Fruit fly (Drosophila melanogaster) whole organism, pupa: ENCODE data around the gene DEF8.

Experiments used
- CG10348 ChIP-seq: fragments of 200-800 bp; sonication (Bioruptor generic); IDR thresholded peaks from 2 replicates; pipeline ENCODE4 v1.3.6; 2022; ENCODE audit warnings: missing biosample characterization, missing genetic modification characterization
- CG12605 ChIP-seq: fragments of 200-800 bp; sonication (Bioruptor generic); IDR thresholded peaks from 2 replicates; pipeline ENCODE4 v1.3.6; 2022; ENCODE audit warnings: missing biosample characterization, missing genetic modification characterization
- CG13204 ChIP-seq: fragments of 200-800 bp; sonication (Bioruptor generic); optimal IDR thresholded peaks from 2 replicates; lab custom pipeline; 2018; ENCODE audit warnings: missing biosample characterization, mild to moderate bottlenecking, missing genetic modification characterization, moderate library complexity
- CG14655 ChIP-seq: fragments of 200-800 bp; sonication (Bioruptor generic); optimal IDR thresholded peaks from 3 replicates; lab custom pipeline; 2017; ENCODE audit warnings: mild to moderate bottlenecking, missing biosample characterization, missing genetic modification reagents, missing genetic modification characterization
- CG15710 ChIP-seq: fragments of 200-800 bp; sonication (Bioruptor generic); optimal IDR thresholded peaks from 2 replicates; lab custom pipeline; 2018; ENCODE audit warnings: missing biosample characterization, mild to moderate bottlenecking, missing genetic modification characterization, moderate library complexity
- CG17806 ChIP-seq: fragments of 200-800 bp; sonication (Bioruptor generic); optimal IDR thresholded peaks from 2 replicates; lab custom pipeline; 2018; ENCODE audit warnings: missing biosample characterization, mild to moderate bottlenecking, missing genetic modification characterization, moderate library complexity
- CG32121 ChIP-seq: fragments of 200-800 bp; sonication (Bioruptor generic); IDR thresholded peaks from 2 replicates; pipeline ENCODE4 v1.3.6; 2022; ENCODE audit warnings: missing biosample characterization, missing genetic modification characterization
- CG34367 ChIP-seq: fragments of 200-800 bp; sonication (Bioruptor generic); optimal IDR thresholded peaks from 2 replicates; lab custom pipeline; 2018; ENCODE audit warnings: missing biosample characterization, mild to moderate bottlenecking, missing genetic modification characterization
- CG4496 ChIP-seq: fragments of 200-800 bp; sonication (Bioruptor generic); IDR thresholded peaks from 3 replicates; pipeline ENCODE4 v1.3.6; 2022; ENCODE audit warnings: missing biosample characterization, missing genetic modification characterization
- CG8159 ChIP-seq: fragments of 200-800 bp; sonication (Bioruptor generic); optimal IDR thresholded peaks from 3 replicates; lab custom pipeline; 2018; ENCODE audit warnings: missing biosample characterization, mild to moderate bottlenecking, missing genetic modification characterization, moderate library complexity
- CG8301 ChIP-seq: fragments of 200-800 bp; sonication (Bioruptor generic); optimal IDR thresholded peaks from 2 replicates; lab custom pipeline; 2018; ENCODE audit warnings: missing biosample characterization, mild to moderate bottlenecking, missing genetic modification characterization
- CG9948 ChIP-seq: fragments of 200-800 bp; sonication (Bioruptor generic); optimal IDR thresholded peaks from 2 replicates; lab custom pipeline; 2018; ENCODE audit warnings: missing biosample characterization, mild to moderate bottlenecking, missing genetic modification characterization, moderate library complexity
- D1 ChIP-seq: fragments of 200-800 bp; sonication (Bioruptor generic); optimal IDR thresholded peaks from 2 replicates; lab custom pipeline; 2018; ENCODE audit warnings: missing biosample characterization, mild to moderate bottlenecking, missing genetic modification characterization, moderate library complexity
- EcR ChIP-seq: fragments of 200-800 bp; sonication (Bioruptor generic); optimal IDR thresholded peaks from 3 replicates; lab custom pipeline; 2019; ENCODE audit warnings: missing biosample characterization, missing genetic modification characterization, mild to moderate bottlenecking, moderate library complexity, missing genetic modification reagents
- Ets98B ChIP-seq: fragments of 200-800 bp; sonication (Bioruptor generic); IDR thresholded peaks from 2 replicates; pipeline ENCODE4 v1.3.6; 2022; ENCODE audit warnings: missing biosample characterization, missing genetic modification characterization
- Pif1A ChIP-seq: fragments of 200-800 bp; sonication (Bioruptor generic); optimal IDR thresholded peaks from 3 replicates; lab custom pipeline; 2016; ENCODE audit warnings: missing biosample characterization, missing genetic modification characterization
- Pif1B ChIP-seq: fragments of 200-800 bp; sonication (Bioruptor generic); optimal IDR thresholded peaks from 3 replicates; lab custom pipeline; 2016; ENCODE audit warnings: missing biosample characterization, missing genetic modification characterization
- Snoo ChIP-seq: fragments of 200-800 bp; sonication (Bioruptor generic); optimal IDR thresholded peaks from 3 replicates; lab custom pipeline; 2017; ENCODE audit warnings: missing biosample characterization, mild to moderate bottlenecking, missing genetic modification characterization, inconsistent platforms
- fd96Ca ChIP-seq: fragments of 200-800 bp; sonication (Bioruptor generic); IDR thresholded peaks from 3 replicates; pipeline ENCODE4 v1.3.6; 2022; ENCODE audit warnings: missing biosample characterization, missing genetic modification characterization
- gl ChIP-seq: fragments of 200-800 bp; sonication (Bioruptor generic); optimal IDR thresholded peaks from 2 replicates; lab custom pipeline; 2018; ENCODE audit warnings: missing biosample characterization, mild to moderate bottlenecking, missing genetic modification characterization
- rn ChIP-seq: fragments of 200-800 bp; sonication (Bioruptor generic); IDR thresholded peaks from 2 replicates; pipeline ENCODE4 v1.3.6; 2022; ENCODE audit warnings: missing biosample characterization, missing genetic modification characterization

The DEF8 gene

DNA sequence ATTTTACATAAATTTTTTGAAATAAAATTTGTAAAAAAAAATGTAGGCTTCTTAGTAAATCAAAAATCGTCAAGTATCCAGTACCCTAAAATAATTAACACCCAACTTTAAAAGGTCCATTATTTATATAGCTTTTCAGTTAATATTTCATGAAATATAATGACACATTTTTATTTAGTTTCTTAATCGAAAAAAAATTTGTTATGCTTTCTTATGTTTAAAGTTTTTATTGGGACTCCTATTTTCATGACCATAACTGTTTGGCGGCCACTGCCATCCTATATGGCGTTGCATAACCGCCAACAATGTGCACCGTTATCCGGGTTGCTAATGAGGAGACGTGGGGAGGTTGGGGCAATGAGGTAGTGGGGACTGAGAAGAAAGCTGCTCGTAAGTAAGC is 23.4 kb upstream of the DEF8 start:
- TF ChIP-seq CG8301 (no peak), CG8159 (peak; percentile 37), CG17806 (tag; lab: Kevin White, UChicago) (no peak), CG14655 (peak; percentile 56)

DNA sequence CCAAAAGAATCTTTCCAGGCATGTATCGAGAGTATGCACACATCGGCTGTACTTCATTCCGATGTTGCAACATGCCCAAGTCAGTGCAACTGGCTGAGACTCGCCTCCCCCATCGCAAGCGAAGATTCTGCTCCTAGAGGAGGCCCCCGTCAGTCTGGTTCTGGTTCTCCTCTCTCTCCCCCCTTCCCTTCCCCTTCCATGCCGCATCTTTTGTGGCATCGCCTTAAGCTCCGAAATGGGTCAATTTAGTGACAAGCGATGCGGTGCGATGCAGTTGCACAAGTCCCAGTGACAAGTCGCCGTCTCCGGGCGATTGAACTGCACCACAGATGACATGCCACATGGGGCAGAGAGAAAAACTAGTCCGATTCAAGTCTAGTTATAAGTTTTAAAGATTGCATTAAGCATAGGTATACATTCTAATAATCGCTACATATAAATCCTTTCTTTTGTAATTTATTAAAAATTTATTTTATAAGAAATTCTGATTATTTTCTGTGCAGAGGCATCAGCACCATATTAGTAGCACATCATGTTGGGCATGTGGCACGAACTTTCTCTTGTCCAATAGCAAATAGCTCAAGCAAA is 22.8 kb upstream of the DEF8 start:
- no peak for TF ChIP-seq D1 (tag; lab: Kevin White, UChicago)
- TF ChIP-seq gl: no peak
- TF ChIP-seq CG12605 (GFP tag; lab: Robert Waterston, UW): no peak
- TF ChIP-seq CG34367: no peak
- TF ChIP-seq CG15710 (tag; lab: Kevin White, UChicago): peak; percentile 31
- TF ChIP-seq CG32121: peak; percentile 62
- TF ChIP-seq rn: no peak
- TF ChIP-seq CG17806 (tag; lab: Kevin White, UChicago): peak; percentile 40
- no peak for TF ChIP-seq Snoo
- no peak for TF ChIP-seq CG8159
- TF ChIP-seq CG10348 (GFP tag; lab: Robert Waterston, UW): no peak
- TF ChIP-seq CG14655: peak; percentile 73
- peak; percentile 53; the same call in 2 of the 3 replicates for TF ChIP-seq fd96Ca (GFP tag; lab: Robert Waterston, UW)
- peak; percentile 10; the same call in 1 of the 3 replicates for TF ChIP-seq CG4496 (GFP tag; lab: Robert Waterston, UW)
- TF ChIP-seq CG8301: peak; percentile 61
- TF ChIP-seq Pif1B (GFP tag; lab: Kevin White, UChicago): peak; percentile 16
- peak; percentile 23 for TF ChIP-seq CG9948 (tag; lab: Kevin White, UChicago)
- TF ChIP-seq EcR: peak; percentile 68
- TF ChIP-seq Pif1A (GFP tag; lab: Kevin White, UChicago): peak; percentile 42
- peak; percentile 49 for TF ChIP-seq CG13204
- TF ChIP-seq Ets98B: no peak; the same call in 1 of the 2 replicates

DNA sequence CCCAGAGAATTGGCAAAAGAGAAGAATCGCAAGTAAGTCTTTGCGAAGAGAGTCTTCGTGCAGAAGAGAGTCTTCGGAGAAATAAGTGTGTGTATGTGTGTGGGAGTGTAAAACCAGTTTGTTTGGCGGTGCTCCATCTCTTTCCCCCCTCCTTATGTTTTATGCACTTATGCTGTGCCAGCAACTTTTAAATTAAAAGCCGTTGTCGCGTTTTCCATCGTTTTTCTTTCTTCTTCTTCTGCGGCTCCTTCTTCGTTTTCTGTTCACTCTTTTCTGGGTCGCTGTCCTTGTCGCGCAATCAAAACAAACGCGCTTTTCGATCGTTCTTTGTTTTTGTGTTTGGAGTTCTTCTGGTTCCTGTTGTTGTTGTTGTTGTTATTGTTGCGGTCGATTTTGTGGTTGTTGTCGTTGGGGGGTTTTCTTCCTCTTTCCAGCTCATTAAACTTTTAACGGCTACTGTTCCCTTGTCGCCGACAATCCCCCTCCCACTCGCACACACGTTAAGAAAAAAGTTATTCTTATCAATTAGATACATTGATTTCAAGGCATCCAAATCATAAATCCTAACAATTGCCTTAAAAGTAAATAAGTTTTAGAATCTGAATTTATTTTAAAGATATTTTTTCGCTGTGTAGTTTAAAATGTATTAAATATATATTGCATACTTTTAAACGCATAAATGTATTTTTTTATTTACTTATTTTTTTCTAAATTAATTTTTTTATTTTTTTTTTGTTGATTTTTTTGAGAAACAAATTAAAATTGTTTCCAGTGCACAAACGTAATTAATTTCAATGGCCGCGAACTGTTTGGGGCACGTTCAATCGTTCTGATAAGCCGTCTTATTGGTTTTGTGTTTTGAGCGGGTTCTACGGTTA is 20.6 kb upstream of the DEF8 start:
- TF ChIP-seq D1 (tag; lab: Kevin White, UChicago): peak; percentile 92
- TF ChIP-seq fd96Ca (GFP tag; lab: Robert Waterston, UW): no peak
- peak; percentile 86 for TF ChIP-seq CG15710 (tag; lab: Kevin White, UChicago)
- TF ChIP-seq CG9948 (tag; lab: Kevin White, UChicago): peak; percentile 91
- peak; percentile 65 for TF ChIP-seq CG8301
- TF ChIP-seq CG13204: peak; percentile 36
- TF ChIP-seq EcR: peak; percentile 96
- peak; percentile 64 for TF ChIP-seq Pif1B (GFP tag; lab: Kevin White, UChicago)
- TF ChIP-seq Pif1A (GFP tag; lab: Kevin White, UChicago): peak; percentile 61
- no peak; the same call in 1 of the 2 replicates for TF ChIP-seq Ets98B
- peak; percentile 84 for TF ChIP-seq CG17806 (tag; lab: Kevin White, UChicago)
- no peak for TF ChIP-seq CG32121
- peak; percentile 81 for TF ChIP-seq CG14655
- TF ChIP-seq CG10348 (GFP tag; lab: Robert Waterston, UW): no peak
- peak; percentile 60; the same call in 1 of the 2 replicates for TF ChIP-seq rn
- peak; percentile 44; the same call in 1 of the 2 replicates for TF ChIP-seq CG12605 (GFP tag; lab: Robert Waterston, UW)
- peak; percentile 85 for TF ChIP-seq Snoo
- TF ChIP-seq CG4496 (GFP tag; lab: Robert Waterston, UW): no peak
- no peak for TF ChIP-seq gl
- peak; percentile 77 for TF ChIP-seq CG34367
- TF ChIP-seq CG8159: peak; percentile 90

DNA sequence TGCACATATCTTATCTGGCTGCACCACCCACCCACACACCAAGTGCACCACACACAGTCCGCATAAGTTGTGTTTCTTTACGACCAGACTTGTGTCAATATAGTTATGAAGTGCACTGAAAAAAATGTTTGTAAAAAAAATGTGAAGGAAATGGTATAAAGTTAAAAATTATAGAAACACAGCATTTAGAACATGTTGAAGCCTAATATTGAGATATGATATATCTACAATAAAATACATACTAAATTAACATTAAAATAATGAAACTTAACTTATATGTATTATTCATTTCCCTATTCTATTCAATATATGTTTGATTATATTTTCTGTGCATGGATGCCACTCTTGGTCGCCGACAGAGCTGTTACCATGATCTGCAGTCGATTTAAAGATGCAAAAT is 19.0 kb upstream of the DEF8 start:
- TF ChIP-seq fd96Ca (GFP tag; lab: Robert Waterston, UW): no peak
- peak; percentile 39 for TF ChIP-seq CG15710 (tag; lab: Kevin White, UChicago)
- no peak for TF ChIP-seq CG4496 (GFP tag; lab: Robert Waterston, UW)
- TF ChIP-seq Ets98B: no peak
- TF ChIP-seq EcR: no peak
- TF ChIP-seq CG12605 (GFP tag; lab: Robert Waterston, UW): no peak
- TF ChIP-seq CG34367: no peak
- TF ChIP-seq CG32121: no peak
- peak; percentile 47 for TF ChIP-seq CG17806 (tag; lab: Kevin White, UChicago)
- no peak for TF ChIP-seq Snoo
- TF ChIP-seq CG8301: peak; percentile 38
- TF ChIP-seq CG10348 (GFP tag; lab: Robert Waterston, UW): no peak
- TF ChIP-seq CG8159: peak; percentile 73
- peak; percentile 59 for TF ChIP-seq CG14655
- no peak for TF ChIP-seq Pif1B (GFP tag; lab: Kevin White, UChicago)
- peak; percentile 55 for TF ChIP-seq CG9948 (tag; lab: Kevin White, UChicago)
- no peak for TF ChIP-seq gl
- TF ChIP-seq D1 (tag; lab: Kevin White, UChicago): no peak
- no peak for TF ChIP-seq Pif1A (GFP tag; lab: Kevin White, UChicago)
- no peak for TF ChIP-seq rn
- TF ChIP-seq CG13204: no peak
- TF ChIP-seq, all 21 proteins: peak for 6

DNA sequence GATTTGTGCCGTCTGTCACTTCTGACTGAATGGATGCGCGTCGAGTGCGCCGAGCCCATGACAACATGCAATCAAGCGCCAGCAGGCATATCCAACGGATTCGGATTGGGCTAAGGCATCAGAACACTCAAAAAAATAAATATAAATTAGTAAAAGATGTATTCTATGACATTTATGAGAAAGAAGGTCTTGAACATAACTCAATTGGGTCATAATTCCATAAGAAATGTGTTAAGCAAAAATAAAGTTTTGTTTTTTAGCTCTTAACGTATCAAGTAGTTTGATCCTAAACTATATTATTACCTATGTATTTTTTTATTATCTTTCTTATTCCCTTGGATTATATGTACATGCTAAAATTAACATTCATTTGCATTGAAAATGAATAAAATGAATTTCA is 18.4 kb upstream of the DEF8 start:
- TF ChIP-seq fd96Ca (GFP tag; lab: Robert Waterston, UW): no peak
- TF ChIP-seq CG17806 (tag; lab: Kevin White, UChicago): peak; percentile 56
- peak; percentile 51 for TF ChIP-seq CG34367
- TF ChIP-seq CG8159: peak; percentile 57
- no peak for TF ChIP-seq CG14655
- peak; percentile 44 for TF ChIP-seq CG15710 (tag; lab: Kevin White, UChicago)
- TF ChIP-seq CG10348 (GFP tag; lab: Robert Waterston, UW): no peak
- no peak for TF ChIP-seq D1 (tag; lab: Kevin White, UChicago)
- TF ChIP-seq CG9948 (tag; lab: Kevin White, UChicago): peak; percentile 54
- TF ChIP-seq CG13204: no peak
- TF ChIP-seq Ets98B: no peak
